Worm (Caenorhabditis elegans) whole organism, young adult: Measurements from ENCODE around the gene ceh-24.

Experiments used
- B0261.1 ChIP-seq: sonication (generic microtip); optimal IDR thresholded peaks from 2 replicates; lab custom pipeline; 2016; ENCODE audit warnings: mild to moderate bottlenecking, missing genetic modification characterization, moderate library complexity, missing compliant biosample characterization
- C06A6.2 ChIP-seq: fragments of 200-800 bp; sonication (Bioruptor generic); conservative IDR thresholded peaks from 2 replicates; pipeline ENCODE4 v1.3.6; 2022; ENCODE audit warnings: missing genetic modification characterization, missing compliant biosample characterization
- F10E7.11 ChIP-seq: sonication (generic microtip); optimal IDR thresholded peaks from 2 replicates; lab custom pipeline; 2017; ENCODE audit warnings: mild to moderate bottlenecking, missing genetic modification characterization, moderate library complexity, missing compliant biosample characterization
- F49E8.2 ChIP-seq: sonication (generic microtip); optimal IDR thresholded peaks from 3 replicates; lab custom pipeline; 2017; ENCODE audit warnings: missing genetic modification characterization, mild to moderate bottlenecking, missing compliant biosample characterization, antibody characterized with exemption, moderate library complexity; ENCODE audit not compliant: insufficient read depth
- F57A8.1 ChIP-seq: fragments of 200-800 bp; sonication (Bioruptor generic); optimal IDR thresholded peaks from 2 replicates; lab custom pipeline; 2018; ENCODE audit warnings: mild to moderate bottlenecking, missing genetic modification characterization, moderate library complexity, missing compliant biosample characterization
- K11D2.4 ChIP-seq: fragments of 200-800 bp; sonication (Bioruptor generic); IDR thresholded peaks from 2 replicates; pipeline ENCODE4 v1.3.6; 2022; ENCODE audit warnings: missing genetic modification reagents, missing genetic modification characterization, missing compliant biosample characterization
- ZK185.1 ChIP-seq: sonication (generic microtip); optimal IDR thresholded peaks from 2 replicates; lab custom pipeline; 2016; ENCODE audit warnings: mild to moderate bottlenecking, missing genetic modification characterization, missing compliant biosample characterization; ENCODE audit not compliant: poor library complexity, severe bottlenecking
- akir-1 ChIP-seq: fragments of 200-800 bp; sonication (Bioruptor generic); optimal IDR thresholded peaks from 2 replicates; lab custom pipeline; 2018; ENCODE audit warnings: mild to moderate bottlenecking, missing genetic modification characterization, moderate library complexity, missing compliant biosample characterization
- ama-1 ChIP-seq, 3 experiments: fragments of 150-350 bp in 1 of 3; sonication (generic microtip) in 2 of 3; optimal IDR thresholded peaks; 2 replicates each; lab custom pipeline; 2014 to 2018; ENCODE audit warnings: missing biosample characterization in 2 of 3, missing genetic modification characterization in 2 of 3, missing genetic modification reagents in 2 of 3
- atf-7 ChIP-seq: sonication (generic microtip); optimal IDR thresholded peaks from 2 replicates; lab custom pipeline; 2017; ENCODE audit warnings: mild to moderate bottlenecking, missing genetic modification characterization, missing compliant biosample characterization
- bed-2 ChIP-seq: fragments of 200-800 bp; sonication (Bioruptor generic); IDR thresholded peaks from 2 replicates; pipeline ENCODE4 v1.3.6; 2022; ENCODE audit warnings: missing genetic modification reagents, missing genetic modification characterization, missing compliant biosample characterization
- cebp-1 ChIP-seq, 2 experiments: fragments of 200-800 bp in 1 of 2; sonication (Bioruptor generic) in 1 of 2; sonication (generic microtip) in 1 of 2; IDR thresholded peaks in 1 of 2; optimal IDR thresholded peaks in 1 of 2; 2 replicates each; pipeline versions ENCODE4 v1.3.6 to Lab custom; 2017 to 2022; ENCODE audit warnings: missing compliant biosample characterization in 2 of 2, missing genetic modification characterization in 2 of 2, mild to moderate bottlenecking in 1 of 2, missing genetic modification reagents in 1 of 2, moderate library complexity in 1 of 2
- ceh-100 ChIP-seq: fragments of 200-800 bp; sonication (Bioruptor generic); IDR thresholded peaks from 2 replicates; pipeline ENCODE4 v1.3.6; 2022; ENCODE audit warnings: missing genetic modification reagents, missing genetic modification characterization, missing compliant biosample characterization
- ceh-27 ChIP-seq: fragments of 200-800 bp; sonication (Bioruptor generic); optimal IDR thresholded peaks from 2 replicates; lab custom pipeline; 2018; ENCODE audit warnings: mild to moderate bottlenecking, missing genetic modification characterization, moderate library complexity, missing compliant biosample characterization
- ceh-58 ChIP-seq: fragments of 200-800 bp; sonication (Bioruptor generic); IDR thresholded peaks from 2 replicates; pipeline ENCODE4 v1.3.6; 2022; ENCODE audit warnings: missing genetic modification characterization, missing compliant biosample characterization
- egl-18 ChIP-seq: fragments of 200-800 bp; sonication (Bioruptor generic); IDR thresholded peaks from 2 replicates; pipeline ENCODE4 v1.3.6; 2022; ENCODE audit warnings: missing genetic modification reagents, missing genetic modification characterization, missing compliant biosample characterization
- egrh-3 ChIP-seq: fragments of 200-800 bp; sonication (Bioruptor generic); IDR thresholded peaks from 2 replicates; pipeline ENCODE4 v1.3.6; 2022; ENCODE audit warnings: missing genetic modification reagents, missing genetic modification characterization, missing compliant biosample characterization
- hlh-26 ChIP-seq: fragments of 200-800 bp; sonication (Bioruptor generic); conservative IDR thresholded peaks from 2 replicates; pipeline ENCODE4 v1.3.6; 2022; ENCODE audit warnings: missing genetic modification reagents, missing genetic modification characterization, missing compliant biosample characterization
- lag-1 ChIP-seq: fragments of 200-800 bp; sonication (Bioruptor generic); IDR thresholded peaks from 2 replicates; pipeline ENCODE4 v1.3.6; 2022; ENCODE audit warnings: missing genetic modification reagents, missing genetic modification characterization, missing compliant biosample characterization
- lir-1 ChIP-seq: fragments of 200-800 bp; sonication (Bioruptor generic); conservative IDR thresholded peaks from 2 replicates; pipeline ENCODE4 v1.3.6; 2022; ENCODE audit warnings: missing genetic modification reagents, missing genetic modification characterization, missing compliant biosample characterization
- lsy-27 ChIP-seq: sonication (generic microtip); optimal IDR thresholded peaks from 2 replicates; lab custom pipeline; 2017; ENCODE audit warnings: missing genetic modification characterization, mild to moderate bottlenecking, missing compliant biosample characterization, antibody characterized with exemption, missing genotype, borderline replicate concordance; ENCODE audit not compliant: insufficient read depth
- mxl-1 ChIP-seq: sonication (generic microtip); optimal IDR thresholded peaks from 2 replicates; lab custom pipeline; 2016; ENCODE audit warnings: missing genetic modification characterization, missing compliant biosample characterization
- nhr-27 ChIP-seq: fragments of 200-800 bp; sonication (Bioruptor generic); optimal IDR thresholded peaks from 2 replicates; lab custom pipeline; 2018; ENCODE audit warnings: mild to moderate bottlenecking, missing genetic modification characterization, moderate library complexity, missing compliant biosample characterization
- nhr-90 ChIP-seq: sonication (generic microtip); optimal IDR thresholded peaks from 2 replicates; lab custom pipeline; 2016; ENCODE audit warnings: missing genotype, mild to moderate bottlenecking, missing genetic modification characterization, missing compliant biosample characterization
- rcor-1 ChIP-seq: fragments of 200-800 bp; sonication (Bioruptor generic); IDR thresholded peaks from 2 replicates; pipeline ENCODE4 v1.3.6; 2022; ENCODE audit warnings: missing genetic modification reagents, missing genetic modification characterization, missing compliant biosample characterization
- rec-8 ChIP-seq, 2 experiments: sonication (generic microtip); optimal IDR thresholded peaks; 2 replicates each; lab custom pipeline; 2016; ENCODE audit warnings: mild to moderate bottlenecking in 2 of 2, missing genetic modification characterization in 2 of 2, missing genetic modification reagents in 2 of 2, missing genotype in 2 of 2, missing biosample characterization in 1 of 2, missing compliant biosample characterization in 1 of 2, moderate library complexity in 1 of 2
- sdz-38 ChIP-seq: sonication (generic microtip); optimal IDR thresholded peaks from 2 replicates; lab custom pipeline; 2016; ENCODE audit warnings: missing genotype, missing genetic modification characterization, missing compliant biosample characterization
- somi-1 ChIP-seq: fragments of 200-800 bp; sonication (Bioruptor generic); optimal IDR thresholded peaks from 2 replicates; lab custom pipeline; 2018; ENCODE audit warnings: mild to moderate bottlenecking, missing genetic modification characterization, missing compliant biosample characterization
- tbx-9 ChIP-seq: sonication (generic microtip); optimal IDR thresholded peaks from 2 replicates; lab custom pipeline; 2016; ENCODE audit warnings: borderline replicate concordance, missing genetic modification characterization, inconsistent platforms, missing compliant biosample characterization
- ztf-25 ChIP-seq: fragments of 200-800 bp; sonication (Bioruptor generic); IDR thresholded peaks from 2 replicates; pipeline ENCODE4 v1.3.6; 2022; ENCODE audit warnings: missing genetic modification reagents, missing genetic modification characterization, missing compliant biosample characterization

Gene ceh-24

ce11 chrV:13843147-13843546 lies 30.1 kb downstream of the ceh-24 start, which contains the start of gene srx-130:
Gene srx-130, plus strand, starts transcription at chrV:13843447.
- TF ChIP-seq K11D2.4 (GFP tag; lab: Robert Waterston, UW) (no peak), cebp-1 (GFP tag; IDR thresholded peaks at IDR 0.05; lab: Robert Waterston, UW) (no peak), cebp-1 (tag; optimal IDR thresholded peaks at IDR 0.05; lab: Kevin White, UChicago) (no peak), C06A6.2 (GFP tag; lab: Robert Waterston, UW) (no peak)

- no peak for TF ChIP-seq bed-2 (GFP tag; lab: Robert Waterston, UW)
- TF ChIP-seq nhr-90 (tag; lab: Kevin White, UChicago), result no peak
- no peak for TF ChIP-seq egrh-3 (GFP tag; lab: Robert Waterston, UW)
- TF ChIP-seq ceh-27 (GFP tag; lab: Kevin White, UChicago), result no peak
- TF ChIP-seq K11D2.4 (GFP tag; lab: Robert Waterston, UW), result no peak
- TF ChIP-seq, all 124 proteins: peak for 0
Observed at ce11 chrV:13845136-13845535, 32.1 kb downstream of the ceh-24 start, which contains the start of gene srx-131. Gene srx-131, plus strand, starts transcription at chrV:13845436.

ce11 chrV:13848379-13848778 lies 35.3 kb downstream of the ceh-24 start, which contains the start of gene srx-133:
Gene srx-133, plus strand, starts transcription at chrV:13848679.
- no peak for TF ChIP-seq lsy-27 (tag; lab: Kevin White, UChicago)
- TF ChIP-seq egl-18, result no peak
- no peak for TF ChIP-seq tbx-9 (tag; lab: Kevin White, UChicago)
- no peak for TF ChIP-seq F49E8.2 (tag; lab: Kevin White, UChicago)
- no peak for TF ChIP-seq atf-7 (tag; lab: Kevin White, UChicago)
- TF ChIP-seq F57A8.1 (GFP tag; lab: Kevin White, UChicago), result no peak
- no peak for TF ChIP-seq rec-8 (tag; optimal IDR thresholded peaks at IDR 0.05; lab: Kevin White, UChicago)
- TF ChIP-seq somi-1 (GFP tag; lab: Kevin White, UChicago), result no peak
- no peak for TF ChIP-seq mxl-1
- TF ChIP-seq ZK185.1, result no peak

ce11 chrV:13850170-13850569 lies 37.1 kb downstream of the ceh-24 start, which contains the start of gene hpx-2:
Gene hpx-2, plus strand, starts transcription at chrV:13850470.
- TF ChIP-seq tbx-9 (tag; lab: Kevin White, UChicago) (no peak), rcor-1 (GFP tag; lab: Robert Waterston, UW) (no peak), B0261.1 (tag; lab: Kevin White, UChicago) (no peak), ZK185.1 (no peak), hlh-26 (no peak), F10E7.11 (tag; lab: Kevin White, UChicago) (no peak), ceh-58 (GFP tag; lab: Robert Waterston, UW) (no peak), lir-1 (no peak), ztf-25 (GFP tag; lab: Robert Waterston, UW) (no peak), sdz-38 (tag; lab: Kevin White, UChicago) (no peak), lag-1 (GFP tag; lab: Robert Waterston, UW) (no peak), ama-1 (optimal IDR thresholded peaks at IDR 0.05; lab: Kevin White, UChicago) (no peak), ama-1 (GFP tag; optimal IDR thresholded peaks at IDR 0.05; lab: Kevin White, UChicago) (no peak), nhr-27 (tag; lab: Kevin White, UChicago) (no peak), akir-1 (GFP tag; lab: Kevin White, UChicago) (no peak), egl-18 (no peak)

ce11 chrV:13854306-13854705 lies 41.3 kb downstream of the ceh-24 start, which contains the start of gene ttr-21:
Gene ttr-21, minus strand, starts transcription at chrV:13854405.
- TF ChIP-seq ceh-100 (GFP tag; lab: Robert Waterston, UW) (no peak), F49E8.2 (tag; lab: Kevin White, UChicago) (no peak)
